Fruit fly (Drosophila melanogaster): Measurements from ENCODE around the gene Nnf1b.

DNA sequence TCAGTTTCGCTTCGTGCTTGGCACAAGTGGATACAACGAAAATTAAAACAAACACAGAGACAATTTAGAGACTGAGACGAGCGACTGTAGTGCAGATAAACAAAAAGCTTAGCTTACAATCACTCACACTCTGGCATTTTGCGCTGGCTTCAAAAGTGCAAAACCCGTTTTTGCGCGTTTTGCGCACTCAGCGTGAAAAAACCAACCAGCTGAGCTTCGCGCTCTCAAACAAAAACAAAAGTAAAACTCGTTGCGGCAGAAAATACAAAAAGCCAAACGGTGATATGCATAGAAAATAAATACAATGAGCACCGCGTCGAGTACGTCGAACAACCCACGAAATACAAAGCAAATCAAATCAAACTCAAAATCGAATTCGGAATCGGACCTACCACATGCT, 30.3 kb downstream of the Nnf1b start:
- TF ChIP-seq disco-r (GFP tag; optimal IDR thresholded peaks at IDR 0.05) (no peak), sna (GFP tag; IDR thresholded peaks at IDR 0.05; ENCODE audit: partially characterized antibody) (no peak), mirr (GFP tag; optimal IDR thresholded peaks at IDR 0.05) (no peak), psq (GFP tag; optimal IDR thresholded peaks at IDR 0.05) (no peak), CG32532 (GFP tag; IDR thresholded peaks at IDR 0.05) (no peak), grau (tag; optimal IDR thresholded peaks at IDR 0.05) (no peak), D19A (tag; optimal IDR thresholded peaks at IDR 0.05) (no peak), ham (GFP tag; IDR thresholded peaks at IDR 0.05) (no peak), CG11456 (GFP tag; IDR thresholded peaks at IDR 0.05) (no peak), ara (GFP tag; IDR thresholded peaks at IDR 0.05) (no peak), ac (GFP tag; optimal IDR thresholded peaks at IDR 0.05) (no peak), CG10267 (tag; optimal IDR thresholded peaks at IDR 0.05) (no peak)

Measured in whole organism, embryonic.